Worm (Caenorhabditis elegans): ENCODE results near the gene T24B8.7.
A peak's percentile ranks its signal among the peaks of the same experiment; 100 is the strongest.

T24B8.7 gene

DNA sequence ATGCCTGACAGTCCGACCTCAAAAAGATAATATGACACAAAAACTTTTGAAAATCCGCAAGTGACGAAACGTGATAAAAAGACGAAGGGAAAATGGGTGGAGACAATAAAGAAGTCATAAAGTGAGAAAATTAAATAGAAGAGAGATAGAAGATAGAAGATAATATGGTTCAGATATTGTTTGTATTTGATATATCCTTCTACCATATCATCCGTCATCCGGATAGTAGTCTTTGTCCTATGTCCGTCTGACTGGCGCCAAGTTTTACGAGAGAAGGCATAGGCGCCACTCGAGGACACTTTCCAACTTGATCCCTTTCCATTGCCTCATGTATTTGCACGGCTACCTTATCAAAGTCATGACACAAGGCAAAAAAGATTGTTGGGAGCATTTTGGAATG is 21.6 kb downstream of the T24B8.7 start:
- TF ChIP-seq lsy-2 (tag; optimal IDR thresholded peaks at IDR 0.05) (peak in 1 of 2 experiments; percentile 31), snu-23 (GFP tag; optimal IDR thresholded peaks at IDR 0.05) (peak; percentile 56), alr-1 (tag; optimal IDR thresholded peaks at IDR 0.05; ENCODE audit: borderline replicate concordance) (no peak), nhr-20 (tag; optimal IDR thresholded peaks at IDR 0.05) (peak; percentile 63), lin-14 (GFP tag; optimal IDR thresholded peaks at IDR 0.05) (peak; percentile 65), mdl-1 (tag; optimal IDR thresholded peaks at IDR 0.05) (peak in 1 of 2 experiments; percentile 15), zip-4 (GFP tag; optimal IDR thresholded peaks at IDR 0.05) (no peak), pag-3 (tag; optimal IDR thresholded peaks at IDR 0.05; ENCODE audit: borderline replicate concordance, insufficient read depth) (no peak), elt-3 (tag; optimal IDR thresholded peaks at IDR 0.05) (peak in 4 of 6 experiments; percentile 55 to 94 (median 69)), rnt-1 (tag; optimal IDR thresholded peaks at IDR 0.05) (no peak), Y116A8C.19 (tag; optimal IDR thresholded peaks at IDR 0.05; ENCODE audit: borderline replicate concordance) (no peak), xbp-1 (tag; optimal IDR thresholded peaks at IDR 0.05) (no peak), isw-1 (GFP tag; IDR thresholded peaks at IDR 0.05) (no peak), nhr-85 (tag) (peak; percentile 91), nhr-11 (tag; optimal IDR thresholded peaks at IDR 0.05) (no peak), hpl-2 (GFP tag; optimal IDR thresholded peaks at IDR 0.05) (no peak), ceh-63 (GFP tag; optimal IDR thresholded peaks at IDR 0.05) (no peak), nhr-28 (tag; optimal IDR thresholded peaks at IDR 0.05) (no peak), ces-1 (GFP tag; optimal IDR thresholded peaks at IDR 0.05) (no peak), lin-35 (GFP tag; optimal IDR thresholded peaks at IDR 0.05) (no peak), nhr-90 (tag; optimal IDR thresholded peaks at IDR 0.05; ENCODE audit: poor library complexity) (peak; percentile 41), aha-1 (tag; optimal IDR thresholded peaks at IDR 0.05) (no peak), sox-4 (tag; optimal IDR thresholded peaks at IDR 0.05) (no peak), nhr-71 (tag; optimal IDR thresholded peaks at IDR 0.05) (peak; percentile 61), egl-13 (tag; optimal IDR thresholded peaks at IDR 0.05) (no peak), fkh-8 (tag; optimal IDR thresholded peaks at IDR 0.05) (no peak), blmp-1 (tag; optimal IDR thresholded peaks at IDR 0.05) (peak; percentile 93), unc-130 (tag; optimal IDR thresholded peaks at IDR 0.05) (peak; percentile 18), grh-1 (GFP tag; IDR thresholded peaks at IDR 0.05) (peak; percentile 45), elt-2 (tag; optimal IDR thresholded peaks at IDR 0.05) (no peak), lin-15B (tag; optimal IDR thresholded peaks at IDR 0.05) (no peak)

DNA sequence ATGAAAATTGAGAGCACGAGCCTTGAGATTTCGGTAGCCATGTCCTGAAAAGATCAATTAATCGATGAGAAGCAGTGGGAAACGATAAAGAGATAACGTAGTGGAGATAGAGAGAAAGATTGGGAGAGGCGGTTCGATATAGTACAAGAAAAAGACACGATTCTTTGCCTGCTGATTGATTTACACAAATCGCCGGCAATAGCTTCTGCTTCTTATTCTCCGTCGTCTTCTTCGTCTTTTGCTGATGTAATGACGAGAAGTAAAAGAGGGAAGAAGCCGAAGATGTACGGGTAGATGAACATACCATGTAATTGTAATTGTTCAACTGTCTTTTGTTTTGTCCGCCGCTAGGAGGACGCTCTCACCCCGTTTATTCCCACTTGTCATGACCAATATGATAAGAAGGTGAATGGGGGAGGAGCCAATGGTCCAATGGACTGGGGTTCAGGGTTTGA is 24.2 kb downstream of the T24B8.7 start, which contains the start of gene F37B12.1:
Gene F37B12.1 (minus strand): TSS at position 51 of the 455 bp plus-strand sequence.
- TF ChIP-seq unc-98 (GFP tag; IDR thresholded peaks at IDR 0.05) = no peak
- TF ChIP-seq nhr-28 (tag; optimal IDR thresholded peaks at IDR 0.05) = no peak
- TF ChIP-seq mdl-1 (tag; optimal IDR thresholded peaks at IDR 0.05) = no peak
- TF ChIP-seq ceh-90 (tag; optimal IDR thresholded peaks at IDR 0.05) = no peak
- TF ChIP-seq mef-2 (tag; optimal IDR thresholded peaks at IDR 0.05) = no peak
- peak in 1 of 6 experiments; percentile 14 for TF ChIP-seq elt-3 (tag; optimal IDR thresholded peaks at IDR 0.05)
- TF ChIP-seq nhr-237 (tag; optimal IDR thresholded peaks at IDR 0.05) = no peak
- no peak for TF ChIP-seq unc-86 (tag; optimal IDR thresholded peaks at IDR 0.05)
- TF ChIP-seq blmp-1 (tag; optimal IDR thresholded peaks at IDR 0.05) = peak; percentile 7
- TF ChIP-seq isw-1 (GFP tag; IDR thresholded peaks at IDR 0.05) = no peak

DNA sequence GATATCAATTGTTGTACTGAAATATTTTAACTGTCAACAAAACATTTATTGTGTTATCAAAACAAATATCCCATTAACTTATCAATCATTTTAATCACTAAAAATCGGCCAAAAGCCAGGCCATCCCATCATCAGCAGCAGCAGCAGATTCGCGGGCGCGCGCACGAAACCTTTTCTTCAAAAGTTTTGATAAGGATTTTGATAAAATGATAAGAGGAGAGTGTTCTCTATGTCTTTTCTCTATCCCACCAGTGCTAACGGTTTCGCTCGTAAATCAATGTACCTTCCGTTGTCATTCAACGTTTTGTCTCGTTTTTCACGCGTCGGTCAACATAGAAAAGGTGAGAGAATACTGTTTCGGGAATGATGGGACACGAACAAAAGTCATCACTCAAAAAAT is 25.4 kb downstream of the T24B8.7 start:
- TF ChIP-seq nhr-20 (tag; optimal IDR thresholded peaks at IDR 0.05) (peak; percentile 36), C16A3.4 (tag; optimal IDR thresholded peaks at IDR 0.05) (no peak), pax-3 (tag; optimal IDR thresholded peaks at IDR 0.05) (no peak), sptf-1 (tag; optimal IDR thresholded peaks at IDR 0.05) (no peak), nhr-11 (tag; optimal IDR thresholded peaks at IDR 0.05) (no peak), lin-14 (GFP tag; optimal IDR thresholded peaks at IDR 0.05) (peak; percentile 42), zip-4 (GFP tag; optimal IDR thresholded peaks at IDR 0.05) (no peak), nhr-19 (GFP tag; conservative IDR thresholded peaks at IDR 0.05) (0 out of 2 replicates have a peak, but pooled peaks have one; percentile 32), C34B4.2 (tag; optimal IDR thresholded peaks at IDR 0.05) (no peak), nhr-71 (tag; optimal IDR thresholded peaks at IDR 0.05) (peak; percentile 34), snu-23 (GFP tag; optimal IDR thresholded peaks at IDR 0.05) (peak; percentile 11), elt-3 (tag; optimal IDR thresholded peaks at IDR 0.05) (peak; percentile 22 to 98 (median 56)), unc-62 (GFP tag; optimal IDR thresholded peaks at IDR 0.05) (no peak), nhr-85 (tag) (peak; percentile 85), egl-27 (tag; optimal IDR thresholded peaks at IDR 0.05) (no peak), blmp-1 (tag; optimal IDR thresholded peaks at IDR 0.05) (peak; percentile 79)
